Worm (Caenorhabditis elegans) whole organism, L1 larva: ENCODE data around the gene nsph-3.2.
A peak's percentile ranks its signal among the peaks of the same experiment; 100 is the strongest.

ENCODE experiments used
- C04F5.9 ChIP-seq: sonication (generic microtip); optimal IDR thresholded peaks from 2 replicates; lab custom pipeline; 2016; ENCODE audit warnings: missing genetic modification characterization, missing compliant biosample characterization
- blmp-1 ChIP-seq: fragments of 150-350 bp; optimal IDR thresholded peaks from 2 replicates; lab custom pipeline; 2014; ENCODE audit warnings: missing biosample characterization, missing genetic modification characterization
- ceh-63 ChIP-seq: fragments of 200-800 bp; sonication (Bioruptor generic); optimal IDR thresholded peaks from 2 replicates; lab custom pipeline; 2018; ENCODE audit warnings: mild to moderate bottlenecking, missing genetic modification characterization, missing compliant biosample characterization
- ceh-88 ChIP-seq: fragments of 200-800 bp; sonication (Bioruptor generic); IDR thresholded peaks from 2 replicates; pipeline ENCODE4 v1.3.6; 2022; ENCODE audit warnings: missing genetic modification characterization, missing compliant biosample characterization
- ceh-90 ChIP-seq: sonication (generic microtip); optimal IDR thresholded peaks from 2 replicates; lab custom pipeline; 2016; ENCODE audit warnings: missing genetic modification characterization, missing compliant biosample characterization
- dpl-1 ChIP-seq, 3 experiments: fragments of 150-350 bp in 2 of 3; sonication (generic microtip) in 1 of 3; optimal IDR thresholded peaks; 2 replicates each; lab custom pipeline; 2014 to 2017; ENCODE audit warnings: missing biosample characterization in 3 of 3, missing genetic modification characterization in 3 of 3, missing genetic modification reagents in 3 of 3
- egl-13 ChIP-seq: sonication (generic microtip); optimal IDR thresholded peaks from 2 replicates; lab custom pipeline; 2016; ENCODE audit warnings: missing genotype, missing genetic modification reagents, missing genetic modification characterization, missing compliant biosample characterization
- elt-2 ChIP-seq: sonication (generic microtip); optimal IDR thresholded peaks from 2 replicates; lab custom pipeline; 2016; ENCODE audit warnings: missing genetic modification characterization, mild to moderate bottlenecking, inconsistent platforms, missing compliant biosample characterization, missing genetic modification reagents
- fkh-10 ChIP-seq: sonication (generic microtip); optimal IDR thresholded peaks from 2 replicates; lab custom pipeline; 2017; ENCODE audit warnings: missing biosample characterization, missing genetic modification reagents, missing genetic modification characterization
- fkh-4 ChIP-seq: sonication (generic microtip); optimal IDR thresholded peaks from 2 replicates; lab custom pipeline; 2016; ENCODE audit warnings: missing compliant biosample characterization, missing genetic modification characterization, borderline replicate concordance
- fkh-8 ChIP-seq: sonication (generic microtip); optimal IDR thresholded peaks from 2 replicates; lab custom pipeline; 2016; ENCODE audit warnings: mild to moderate bottlenecking, missing genetic modification characterization, missing compliant biosample characterization
- hpl-2 ChIP-seq: fragments of 150-350 bp; optimal IDR thresholded peaks from 2 replicates; lab custom pipeline; 2014; ENCODE audit warnings: missing biosample characterization, missing genetic modification reagents, missing genetic modification characterization
- irx-1 ChIP-seq: sonication (generic microtip); optimal IDR thresholded peaks from 2 replicates; lab custom pipeline; 2016; ENCODE audit warnings: missing genetic modification characterization, missing compliant biosample characterization
- isw-1 ChIP-seq: fragments of 200-800 bp; sonication (Bioruptor generic); IDR thresholded peaks from 2 replicates; pipeline ENCODE4 v1.3.6; 2022; ENCODE audit warnings: missing genetic modification characterization, missing compliant biosample characterization
- jun-1 ChIP-seq: fragments of 150-350 bp; optimal IDR thresholded peaks from 2 replicates; lab custom pipeline; 2014; ENCODE audit warnings: missing biosample characterization, missing genetic modification reagents, missing genetic modification characterization
- lin-15B ChIP-seq: fragments of 150-350 bp; sonication (generic microtip); optimal IDR thresholded peaks from 3 replicates; lab custom pipeline; 2014; ENCODE audit warnings: missing biosample characterization, missing genetic modification characterization
- lin-35 ChIP-seq, 2 experiments: fragments of 150-350 bp; optimal IDR thresholded peaks; 2 replicates each; lab custom pipeline; 2014; ENCODE audit warnings: missing biosample characterization in 2 of 2, missing genetic modification characterization in 2 of 2, missing genetic modification reagents in 2 of 2
- mab-9 ChIP-seq: fragments of 200-800 bp; sonication (Bioruptor generic); IDR thresholded peaks from 2 replicates; pipeline ENCODE4 v1.3.6; 2022; ENCODE audit warnings: missing genetic modification reagents, missing genetic modification characterization, missing compliant biosample characterization
- mdl-1 ChIP-seq, 2 experiments: fragments of 150-350 bp; optimal IDR thresholded peaks; 2 replicates each; lab custom pipeline; 2014 to 2017; ENCODE audit warnings: missing biosample characterization in 2 of 2, missing genetic modification characterization in 2 of 2, inconsistent platforms in 1 of 2
- mef-2 ChIP-seq: fragments of 150-350 bp; optimal IDR thresholded peaks from 2 replicates; lab custom pipeline; 2014; ENCODE audit warnings: missing biosample characterization, missing genetic modification characterization
- mep-1 ChIP-seq: fragments of 150-350 bp; optimal IDR thresholded peaks from 2 replicates; lab custom pipeline; 2014; ENCODE audit warnings: missing biosample characterization, missing genetic modification characterization
- nhr-12 ChIP-seq: sonication (generic microtip); optimal IDR thresholded peaks from 2 replicates; lab custom pipeline; 2017; ENCODE audit warnings: missing biosample characterization, missing genetic modification characterization
- nhr-19 ChIP-seq: fragments of 200-800 bp; sonication (Bioruptor generic); conservative IDR thresholded peaks from 2 replicates; pipeline ENCODE4 v1.3.6; 2022; ENCODE audit warnings: missing genetic modification characterization, missing compliant biosample characterization
- nhr-84 ChIP-seq: sonication (generic microtip); optimal IDR thresholded peaks from 2 replicates; lab custom pipeline; 2017; ENCODE audit warnings: missing biosample characterization, missing genetic modification characterization
- nhr-85 ChIP-seq: sonication (generic microtip); peaks from one replicate; lab custom pipeline; 2016; ENCODE audit warnings: missing genetic modification characterization, inconsistent platforms, missing compliant biosample characterization
- nhr-90 ChIP-seq: sonication (generic microtip); optimal IDR thresholded peaks from 2 replicates; lab custom pipeline; 2016; ENCODE audit warnings: mild to moderate bottlenecking, missing genetic modification characterization, missing compliant biosample characterization; ENCODE audit not compliant: poor library complexity
- pag-3 ChIP-seq: sonication (generic microtip); optimal IDR thresholded peaks from 2 replicates; lab custom pipeline; 2017; ENCODE audit warnings: missing genetic modification characterization, mild to moderate bottlenecking, missing compliant biosample characterization, antibody characterized with exemption, borderline replicate concordance; ENCODE audit not compliant: insufficient read depth
- rnt-1 ChIP-seq: sonication (generic microtip); optimal IDR thresholded peaks from 2 replicates; lab custom pipeline; 2016; ENCODE audit warnings: mild to moderate bottlenecking, missing genetic modification characterization, moderate library complexity, missing compliant biosample characterization
- skn-1 ChIP-seq: fragments of 150-350 bp; optimal IDR thresholded peaks from 2 replicates; lab custom pipeline; 2014; ENCODE audit warnings: missing biosample characterization, missing genetic modification characterization
- snpc-4 ChIP-seq: fragments of 150-350 bp; optimal IDR thresholded peaks from 2 replicates; lab custom pipeline; 2014; ENCODE audit warnings: missing biosample characterization, missing genetic modification characterization
- sox-4 ChIP-seq: sonication (generic microtip); optimal IDR thresholded peaks from 2 replicates; lab custom pipeline; 2016; ENCODE audit warnings: missing genetic modification characterization, missing compliant biosample characterization
- unc-130 ChIP-seq: fragments of 150-350 bp; optimal IDR thresholded peaks from 2 replicates; lab custom pipeline; 2017; ENCODE audit warnings: missing biosample characterization, missing genetic modification characterization, inconsistent platforms
- unc-30 ChIP-seq: sonication (generic microtip); optimal IDR thresholded peaks from 2 replicates; lab custom pipeline; 2017; ENCODE audit warnings: missing biosample characterization, missing genetic modification characterization
- unc-86 ChIP-seq: sonication (generic microtip); optimal IDR thresholded peaks from 2 replicates; lab custom pipeline; 2016; ENCODE audit warnings: missing genetic modification characterization, missing compliant biosample characterization
- vab-15 ChIP-seq: sonication (generic microtip); optimal IDR thresholded peaks from 2 replicates; lab custom pipeline; 2017; ENCODE audit warnings: missing genotype, mild to moderate bottlenecking, missing genetic modification characterization, missing compliant biosample characterization
- xbp-1 ChIP-seq: sonication (generic microtip); optimal IDR thresholded peaks from 2 replicates; lab custom pipeline; 2016; ENCODE audit warnings: missing genetic modification characterization, missing compliant biosample characterization
- zag-1 ChIP-seq: fragments of 150-350 bp; optimal IDR thresholded peaks from 2 replicates; lab custom pipeline; 2014; ENCODE audit warnings: missing biosample characterization, missing genetic modification characterization
- zip-4 ChIP-seq: fragments of 200-800 bp; sonication (Bioruptor generic); optimal IDR thresholded peaks from 2 replicates; lab custom pipeline; 2018; ENCODE audit warnings: mild to moderate bottlenecking, missing genetic modification characterization, moderate library complexity, missing compliant biosample characterization
- ztf-4 ChIP-seq: fragments of 150-350 bp; optimal IDR thresholded peaks from 2 replicates; lab custom pipeline; 2014; ENCODE audit warnings: missing biosample characterization, missing genetic modification characterization

Gene nsph-3.2

DNA sequence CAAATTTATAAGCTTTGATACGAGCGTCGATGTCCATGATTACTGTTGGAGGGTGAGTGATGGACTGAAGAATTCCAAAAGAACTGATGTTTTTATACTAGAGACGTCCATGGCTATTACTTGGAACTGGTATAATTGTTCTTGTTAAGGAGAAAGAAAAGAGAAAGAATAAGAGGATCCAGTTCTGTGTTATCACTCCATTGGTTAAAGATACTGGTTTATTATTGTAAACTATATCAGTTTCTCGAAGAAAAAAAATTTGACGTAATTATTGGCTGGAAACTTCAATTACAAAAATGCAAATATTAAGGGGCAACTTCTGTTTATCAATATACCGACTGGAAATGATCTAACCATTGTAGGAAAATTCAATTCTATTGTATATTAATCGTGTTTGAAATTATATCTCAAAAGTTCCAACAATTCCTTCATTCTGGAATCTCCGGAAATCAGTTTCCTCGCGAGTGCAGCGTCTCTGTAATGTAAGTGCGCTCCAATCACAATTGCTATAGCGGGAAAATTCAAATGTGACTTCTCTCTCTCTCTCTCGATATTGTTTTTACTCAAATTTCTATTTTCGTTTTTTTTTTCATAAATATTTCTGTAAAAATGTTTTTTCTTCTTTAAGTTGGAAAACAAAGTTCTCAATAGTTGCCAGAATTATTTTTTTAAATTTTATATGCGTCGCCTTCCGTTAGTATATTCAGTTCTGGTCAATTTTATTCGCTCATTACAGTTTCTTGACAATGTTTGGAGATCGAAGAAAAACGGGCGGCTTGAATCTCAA is 27.1 kb upstream of the nsph-3.2 start, which contains the start of the genes col-2 and ndc-80 (continued):
- no peak for TF ChIP-seq ceh-90 (tag; lab: Kevin White, UChicago)
- no peak for TF ChIP-seq ztf-4 (tag; lab: Kevin White, UChicago)
- peak; percentile 85 to 95 for TF ChIP-seq lin-35 (GFP tag; optimal IDR thresholded peaks at IDR 0.05; lab: Kevin White, UChicago)
- TF ChIP-seq C04F5.9 (tag; lab: Kevin White, UChicago), result no peak
- TF ChIP-seq nhr-12 (tag; lab: Kevin White, UChicago), result no peak
- TF ChIP-seq nhr-90, result peak; percentile 67
- no peak for TF ChIP-seq mef-2 (tag; lab: Kevin White, UChicago)
- TF ChIP-seq hpl-2 (GFP tag; lab: Kevin White, UChicago), result no peak
- TF ChIP-seq fkh-8, result peak; percentile 49
- peak; percentile 87 for TF ChIP-seq lin-15B (tag; lab: Kevin White, UChicago)
- peak in 1 of 2 experiments; percentile 59 for TF ChIP-seq mdl-1 (tag; optimal IDR thresholded peaks at IDR 0.05; lab: Kevin White, UChicago)
- TF ChIP-seq jun-1 (tag; lab: Kevin White, UChicago), result no peak
- peak; percentile 13 for TF ChIP-seq snpc-4 (tag; lab: Kevin White, UChicago)
- TF ChIP-seq mep-1 (tag; lab: Kevin White, UChicago), result peak; percentile 82
- peak; percentile 71 for TF ChIP-seq blmp-1 (tag; lab: Kevin White, UChicago)
- no peak for TF ChIP-seq fkh-10 (GFP tag; lab: Kevin White, UChicago)
- TF ChIP-seq unc-130, result no peak
- no peak for TF ChIP-seq mab-9
- TF ChIP-seq rnt-1, result peak; percentile 88
- no peak for TF ChIP-seq irx-1 (tag; lab: Kevin White, UChicago)
- no peak for TF ChIP-seq pag-3 (tag; lab: Kevin White, UChicago)
- no peak for TF ChIP-seq sox-4 (tag; lab: Kevin White, UChicago)
- peak; percentile 92 for TF ChIP-seq vab-15
- TF ChIP-seq fkh-4 (tag; lab: Kevin White, UChicago), result no peak
- TF ChIP-seq skn-1 (tag; lab: Kevin White, UChicago), result peak; percentile 70
- TF ChIP-seq elt-2 (tag; lab: Kevin White, UChicago), result no peak
- peak; percentile 48 for TF ChIP-seq isw-1 (GFP tag; lab: Robert Waterston, UW)
- peak; percentile 79 for TF ChIP-seq nhr-85 (tag; lab: Kevin White, UChicago)
- no peak for TF ChIP-seq zag-1 (tag; lab: Kevin White, UChicago)
- TF ChIP-seq ceh-88 (GFP tag; lab: Robert Waterston, UW), result no peak; the same call in 1 of the 2 replicates
- TF ChIP-seq nhr-84 (tag; lab: Kevin White, UChicago), result no peak
- no peak for TF ChIP-seq ceh-63
- no peak for TF ChIP-seq zip-4 (GFP tag; lab: Kevin White, UChicago)

ce11 chrIV:10089777-10090176 is 22.9 kb upstream of the nsph-3.2 start, which contains the start of gene ttr-39:
Gene ttr-39 (minus strand): TSS chrIV:10089877.
- TF ChIP-seq egl-13 (tag; lab: Kevin White, UChicago), result no peak
- no peak for TF ChIP-seq ceh-90 (tag; lab: Kevin White, UChicago)
- no peak for TF ChIP-seq nhr-84 (tag; lab: Kevin White, UChicago)
- no peak for TF ChIP-seq unc-86 (tag; lab: Kevin White, UChicago)
- TF ChIP-seq mab-9, result 0 out of 2 replicates have a peak, but pooled peaks have one; percentile 21
- TF ChIP-seq nhr-19 (GFP tag; lab: Robert Waterston, UW), result no peak
- TF ChIP-seq xbp-1 (tag; lab: Kevin White, UChicago), result no peak
- no peak for TF ChIP-seq dpl-1 (GFP tag; optimal IDR thresholded peaks at IDR 0.05; lab: Kevin White, UChicago)
- TF ChIP-seq unc-30, result no peak
